Fruit fly (Drosophila melanogaster) whole organism, embryonic: ENCODE measurements around the gene CG2767.

Source experiments
- Bteb2 ChIP-seq: fragments of 200-800 bp; sonication (Bioruptor generic); optimal IDR thresholded peaks from 2 replicates; lab custom pipeline; 2016; ENCODE audit warnings: missing biosample characterization, missing genetic modification characterization
- CG11560 ChIP-seq: fragments of 200-800 bp; sonication (Bioruptor generic); IDR thresholded peaks from 3 replicates; pipeline ENCODE4 v1.3.6; 2022; ENCODE audit warnings: missing biosample characterization, missing genetic modification characterization
- CG9817 ChIP-seq: fragments of 200-800 bp; sonication (Bioruptor generic); optimal IDR thresholded peaks from 2 replicates; lab custom pipeline; 2018; ENCODE audit warnings: missing biosample characterization, mild to moderate bottlenecking, missing genetic modification characterization, moderate library complexity
- Hr39 ChIP-seq: fragments of >200 bp; optimal IDR thresholded peaks from 2 replicates; lab custom pipeline; 2017
- ftz-f1 ChIP-seq: fragments of 200-800 bp; sonication (Bioruptor generic); optimal IDR thresholded peaks from 2 replicates; lab custom pipeline; 2016; ENCODE audit warnings: missing biosample characterization, missing genetic modification characterization
- gt ChIP-seq: fragments of 200-800 bp; sonication (Bioruptor generic); IDR thresholded peaks from 2 replicates; pipeline ENCODE4 v1.3.6; 2022; ENCODE audit warnings: missing biosample characterization, missing genetic modification characterization
- slp2 ChIP-seq: fragments of 200-800 bp; sonication (Bioruptor generic); optimal IDR thresholded peaks from 2 replicates; lab custom pipeline; 2016; ENCODE audit warnings: missing biosample characterization, missing genetic modification characterization
- unpg ChIP-seq: fragments of 200-800 bp; sonication (Bioruptor generic); optimal IDR thresholded peaks from 3 replicates; lab custom pipeline; 2018; ENCODE audit warnings: missing biosample characterization, mild to moderate bottlenecking, missing genetic modification characterization, moderate library complexity
- usp ChIP-seq: fragments of >200 bp; optimal IDR thresholded peaks from 2 replicates; lab custom pipeline; 2017; ENCODE audit warnings: missing biosample characterization, missing genetic modification characterization
- yki ChIP-seq: fragments of >200 bp; optimal IDR thresholded peaks from 3 replicates; lab custom pipeline; 2018

- no peak for TF ChIP-seq gt (GFP tag; lab: Robert Waterston, UW)
- TF ChIP-seq Hr39 (lab: Kevin White, UChicago), result no peak
- TF ChIP-seq slp2, result no peak
- no peak for TF ChIP-seq Bteb2 (GFP tag; lab: Kevin White, UChicago)
- no peak for TF ChIP-seq usp (GFP tag; lab: Kevin White, UChicago)
- TF ChIP-seq yki (lab: Kevin White, UChicago), result no peak
- no peak for TF ChIP-seq ftz-f1 (GFP tag; lab: Kevin White, UChicago)
- TF ChIP-seq unpg (GFP tag; lab: Kevin White, UChicago), result no peak
- peak; percentile 87; the same call in 1 of the 3 replicates for TF ChIP-seq CG11560 (tag; lab: Robert Waterston, UW)
- no peak for TF ChIP-seq CG9817 (tag; lab: Kevin White, UChicago)
These were observed at the start of gene CG2767 for dm6 chr3R:8007595-8008255.
